Fruit fly (Drosophila melanogaster) whole organism, embryonic: Measurements from ENCODE around the gene Arp3.

Experiments
- CG12391 ChIP-seq: fragments of 200-800 bp; sonication (Bioruptor generic); optimal IDR thresholded peaks from 3 replicates; lab custom pipeline; 2018; ENCODE audit warnings: missing biosample characterization, mild to moderate bottlenecking, missing genetic modification characterization, moderate library complexity
- CG2678 ChIP-seq: fragments of 200-800 bp; sonication (Bioruptor generic); optimal IDR thresholded peaks from 3 replicates; lab custom pipeline; 2019; ENCODE audit warnings: missing biosample characterization, mild to moderate bottlenecking, missing genetic modification characterization, moderate library complexity
- CG33213 ChIP-seq: fragments of 200-800 bp; sonication (Bioruptor generic); optimal IDR thresholded peaks from 3 replicates; lab custom pipeline; 2016; ENCODE audit warnings: missing biosample characterization, missing genetic modification characterization
- CG3407 ChIP-seq: fragments of 200-800 bp; sonication (Bioruptor generic); optimal IDR thresholded peaks from 2 replicates; lab custom pipeline; 2018; ENCODE audit warnings: missing biosample characterization, mild to moderate bottlenecking, missing genetic modification characterization
- CG43689 ChIP-seq: fragments of 200-800 bp; sonication (Bioruptor generic); IDR thresholded peaks from 2 replicates; pipeline ENCODE4 v1.3.6; 2022; ENCODE audit warnings: missing biosample characterization, missing genetic modification characterization
- CG4707 ChIP-seq: fragments of 200-800 bp; sonication (Bioruptor generic); optimal IDR thresholded peaks from 2 replicates; lab custom pipeline; 2018; ENCODE audit warnings: missing biosample characterization, mild to moderate bottlenecking, missing genetic modification characterization, moderate library complexity
- CG6689 ChIP-seq: fragments of 200-800 bp; sonication (Bioruptor generic); IDR thresholded peaks from 2 replicates; pipeline ENCODE4 v1.3.6; 2022; ENCODE audit warnings: missing biosample characterization, missing genetic modification characterization
- CG7372 ChIP-seq: fragments of 200-800 bp; sonication (Bioruptor generic); IDR thresholded peaks from 2 replicates; pipeline ENCODE4 v1.3.6; 2022; ENCODE audit warnings: missing biosample characterization, missing genetic modification characterization
- Jarid2 ChIP-seq: fragments of 200-800 bp; sonication (Bioruptor generic); optimal IDR thresholded peaks from 3 replicates; lab custom pipeline; 2017; ENCODE audit warnings: mild to moderate bottlenecking, missing biosample characterization, missing genetic modification reagents, missing genetic modification characterization
- fd64A ChIP-seq: fragments of 200-800 bp; sonication (Bioruptor generic); optimal IDR thresholded peaks from 3 replicates; lab custom pipeline; 2018; ENCODE audit warnings: missing biosample characterization, mild to moderate bottlenecking, missing genetic modification characterization
- onecut ChIP-seq: fragments of 200-800 bp; sonication (Bioruptor generic); IDR thresholded peaks from 2 replicates; pipeline ENCODE4 v1.3.6; 2022; ENCODE audit warnings: missing biosample characterization, missing genetic modification characterization
- otp ChIP-seq: fragments of 200-800 bp; sonication (Bioruptor generic); IDR thresholded peaks from 3 replicates; pipeline ENCODE4, ENCODE4 v1.3.6; 2022; ENCODE audit warnings: missing biosample characterization, missing genetic modification characterization
- run ChIP-seq: fragments of 200-800 bp; sonication (Bioruptor generic); optimal IDR thresholded peaks from 3 replicates; lab custom pipeline; 2018; ENCODE audit warnings: missing biosample characterization, mild to moderate bottlenecking, missing genetic modification characterization
- tio ChIP-seq: fragments of 200-800 bp; sonication (Bioruptor generic); optimal IDR thresholded peaks from 2 replicates; lab custom pipeline; 2017; ENCODE audit warnings: missing biosample characterization, missing genetic modification characterization, inconsistent platforms

DNA sequence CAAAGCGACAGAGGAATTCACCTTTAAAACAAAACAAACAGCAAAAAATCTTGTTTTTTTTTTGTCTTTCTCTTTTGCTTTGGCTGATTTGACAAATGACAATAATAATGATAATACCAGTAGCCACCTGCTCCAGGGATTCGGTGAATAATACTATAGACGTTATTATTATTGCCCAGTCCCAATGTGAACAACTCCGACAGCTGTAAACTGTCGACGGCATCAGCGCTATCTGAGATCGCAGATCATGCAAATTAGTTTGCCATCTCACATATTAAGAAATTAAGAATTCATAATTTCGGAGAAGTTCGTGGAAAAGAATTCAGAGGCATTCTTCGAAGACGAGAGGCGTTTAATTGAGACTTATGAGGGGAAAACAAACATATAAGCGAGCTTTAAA is 29.5 kb downstream of the Arp3 start:
- TF ChIP-seq CG33213 (GFP tag; lab: Kevin White, UChicago) (no peak), onecut (no peak), CG3407 (GFP tag; lab: Kevin White, UChicago) (no peak), Jarid2 (GFP tag; lab: Kevin White, UChicago) (no peak), otp (GFP tag; lab: Robert Waterston, UW) (no peak), CG43689 (GFP tag; lab: Robert Waterston, UW) (no peak), CG12391 (tag; lab: Kevin White, UChicago) (no peak), CG6689 (no peak), CG7372 (GFP tag; lab: Robert Waterston, UW) (no peak), CG2678 (tag; lab: Kevin White, UChicago) (no peak), run (tag; lab: Kevin White, UChicago) (no peak), tio (no peak), CG4707 (GFP tag; lab: Kevin White, UChicago) (no peak), fd64A (GFP tag; lab: Kevin White, UChicago) (no peak)
